Worm (Caenorhabditis elegans) whole organism, L1 larva: ENCODE measurements around the gene klp-7.
A peak's percentile ranks its signal among the peaks of the same experiment; 100 is the strongest.

Source experiments
- ceh-8 ChIP-seq: fragments of 200-800 bp; sonication (Bioruptor generic); optimal IDR thresholded peaks from 2 replicates; lab custom pipeline; 2018; ENCODE audit warnings: mild to moderate bottlenecking, missing genetic modification characterization, moderate library complexity, missing compliant biosample characterization
- elt-3 ChIP-seq, 6 experiments: fragments of 150-350 bp in 1 of 6; sonication (generic microtip); optimal IDR thresholded peaks; 2 replicates each; lab custom pipeline; 2017 to 2018; ENCODE audit warnings: missing biosample characterization in 6 of 6, missing genetic modification characterization in 6 of 6, inconsistent platforms in 1 of 6
- fkh-10 ChIP-seq: sonication (generic microtip); optimal IDR thresholded peaks from 2 replicates; lab custom pipeline; 2017; ENCODE audit warnings: missing biosample characterization, missing genetic modification reagents, missing genetic modification characterization
- grh-1 ChIP-seq: fragments of 200-800 bp; sonication (Bioruptor generic); IDR thresholded peaks from 2 replicates; pipeline ENCODE4 v1.3.6; 2022; ENCODE audit warnings: missing genetic modification reagents, missing genetic modification characterization, missing compliant biosample characterization
- lin-35 ChIP-seq, 2 experiments: fragments of 150-350 bp; optimal IDR thresholded peaks; 2 replicates each; lab custom pipeline; 2014; ENCODE audit warnings: missing biosample characterization in 2 of 2, missing genetic modification characterization in 2 of 2, missing genetic modification reagents in 2 of 2
- mab-9 ChIP-seq: fragments of 200-800 bp; sonication (Bioruptor generic); IDR thresholded peaks from 2 replicates; pipeline ENCODE4 v1.3.6; 2022; ENCODE audit warnings: missing genetic modification reagents, missing genetic modification characterization, missing compliant biosample characterization
- nhr-11 ChIP-seq: fragments of 150-350 bp; optimal IDR thresholded peaks from 2 replicates; lab custom pipeline; 2014; ENCODE audit warnings: missing biosample characterization, missing genetic modification characterization
- nhr-12 ChIP-seq: sonication (generic microtip); optimal IDR thresholded peaks from 2 replicates; lab custom pipeline; 2017; ENCODE audit warnings: missing biosample characterization, missing genetic modification characterization
- nhr-76 ChIP-seq: sonication (generic microtip); optimal IDR thresholded peaks from 2 replicates; lab custom pipeline; 2017; ENCODE audit warnings: missing biosample characterization, missing genetic modification characterization
- tbx-2 ChIP-seq: sonication (generic microtip); optimal IDR thresholded peaks from 2 replicates; lab custom pipeline; 2016; ENCODE audit warnings: missing genetic modification characterization, missing compliant biosample characterization
- unc-86 ChIP-seq: sonication (generic microtip); optimal IDR thresholded peaks from 2 replicates; lab custom pipeline; 2016; ENCODE audit warnings: missing genetic modification characterization, missing compliant biosample characterization

DNA sequence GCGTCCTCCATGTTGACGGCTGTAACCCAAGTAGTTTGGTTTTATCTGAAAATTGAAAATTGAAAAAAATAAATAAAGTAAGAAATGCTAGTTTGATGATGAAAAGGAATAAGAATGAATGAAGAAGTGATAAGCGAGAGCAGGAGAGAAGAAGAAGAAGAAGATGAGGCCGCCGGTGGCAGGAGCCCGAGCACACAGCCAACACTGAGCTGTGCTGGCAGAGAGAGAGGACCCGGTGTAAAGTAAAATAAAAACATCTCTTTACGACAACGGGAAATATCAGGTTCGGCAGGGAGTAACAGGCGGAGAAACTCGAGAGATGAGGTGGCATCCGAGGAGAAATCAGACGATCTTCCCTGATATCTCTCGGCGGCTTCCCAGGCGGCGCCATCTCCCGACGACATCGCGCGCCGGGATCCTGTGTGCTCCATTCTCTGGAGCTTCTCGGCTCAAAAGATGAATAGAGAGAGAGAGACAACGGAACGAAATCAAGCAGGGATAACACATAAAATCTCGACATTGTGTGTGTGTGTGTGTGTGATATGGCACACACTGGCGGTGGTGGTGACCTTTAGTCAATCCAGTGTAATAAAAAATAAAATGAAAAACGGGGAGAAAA, 11.2 kb downstream of the klp-7 start, which contains the start of gene sca-1:
- no peak for TF ChIP-seq nhr-76 (tag; lab: Kevin White, UChicago)
- peak in 1 of 2 experiments; percentile 7 for TF ChIP-seq lin-35 (GFP tag; optimal IDR thresholded peaks at IDR 0.05; lab: Kevin White, UChicago)
- TF ChIP-seq grh-1 (GFP tag; lab: Robert Waterston, UW) = no peak
- TF ChIP-seq elt-3 (tag; optimal IDR thresholded peaks at IDR 0.05; lab: Kevin White, UChicago) = no peak
- TF ChIP-seq tbx-2 (tag; lab: Kevin White, UChicago) = peak; percentile 17
- TF ChIP-seq unc-86 = no peak
- no peak for TF ChIP-seq ceh-8 (GFP tag; lab: Kevin White, UChicago)
- TF ChIP-seq nhr-11 (tag; lab: Kevin White, UChicago) = no peak
- no peak for TF ChIP-seq fkh-10
- no peak for TF ChIP-seq nhr-12 (tag; lab: Kevin White, UChicago)
- TF ChIP-seq mab-9 = no peak
